Worm (Caenorhabditis elegans) whole organism, L4 larva: ENCODE results near the gene B0507.9.

Experiments used
- T26A8.4 ChIP-seq: fragments of 200-800 bp; sonication (Bioruptor generic); IDR thresholded peaks from 2 replicates; pipeline ENCODE4 v1.3.6; 2022; ENCODE audit warnings: missing genetic modification characterization, missing compliant biosample characterization
- Y5F2A.4 ChIP-seq: fragments of 200-800 bp; sonication (Bioruptor generic); optimal IDR thresholded peaks from 2 replicates; lab custom pipeline; 2018; ENCODE audit warnings: mild to moderate bottlenecking, missing genetic modification characterization, missing compliant biosample characterization
- ama-1 ChIP-seq: fragments of 150-350 bp; optimal IDR thresholded peaks from 2 replicates; lab custom pipeline; 2014; ENCODE audit warnings: inconsistent platforms, mixed read lengths
- ceh-82 ChIP-seq: sonication (generic microtip); optimal IDR thresholded peaks from 2 replicates; lab custom pipeline; 2017; ENCODE audit warnings: missing biosample characterization, missing genetic modification characterization
- daf-8 ChIP-seq: fragments of 200-800 bp; sonication (Bioruptor generic); IDR thresholded peaks from 2 replicates; pipeline ENCODE4 v1.3.6; 2022; ENCODE audit warnings: missing genetic modification characterization, missing compliant biosample characterization
- fkh-10 ChIP-seq: fragments of 150-350 bp; optimal IDR thresholded peaks from 2 replicates; lab custom pipeline; 2014; ENCODE audit warnings: missing biosample characterization, missing genetic modification reagents, missing genetic modification characterization
- lin-39 ChIP-seq: fragments of 150-350 bp; optimal IDR thresholded peaks from 2 replicates; lab custom pipeline; 2014; ENCODE audit warnings: missing biosample characterization, missing genetic modification reagents, missing genetic modification characterization
- nhr-237 ChIP-seq: sonication (generic microtip); optimal IDR thresholded peaks from 2 replicates; lab custom pipeline; 2017; ENCODE audit warnings: missing biosample characterization, missing genetic modification characterization
- nhr-25 ChIP-seq: sonication (generic microtip); optimal IDR thresholded peaks from 2 replicates; lab custom pipeline; 2017; ENCODE audit warnings: missing genetic modification characterization, mild to moderate bottlenecking, missing compliant biosample characterization, antibody characterized with exemption, moderate library complexity, borderline replicate concordance; ENCODE audit not compliant: insufficient read depth
- nhr-28 ChIP-seq: fragments of 150-350 bp; optimal IDR thresholded peaks from 2 replicates; lab custom pipeline; 2014; ENCODE audit warnings: missing biosample characterization, missing genetic modification characterization
- unc-39 ChIP-seq: sonication (generic microtip); optimal IDR thresholded peaks from 2 replicates; lab custom pipeline; 2017; ENCODE audit warnings: missing biosample characterization, missing genetic modification characterization
- ztf-11 ChIP-seq: fragments of 150-350 bp; optimal IDR thresholded peaks from 2 replicates; lab custom pipeline; 2014; ENCODE audit warnings: missing biosample characterization, missing genetic modification characterization

DNA sequence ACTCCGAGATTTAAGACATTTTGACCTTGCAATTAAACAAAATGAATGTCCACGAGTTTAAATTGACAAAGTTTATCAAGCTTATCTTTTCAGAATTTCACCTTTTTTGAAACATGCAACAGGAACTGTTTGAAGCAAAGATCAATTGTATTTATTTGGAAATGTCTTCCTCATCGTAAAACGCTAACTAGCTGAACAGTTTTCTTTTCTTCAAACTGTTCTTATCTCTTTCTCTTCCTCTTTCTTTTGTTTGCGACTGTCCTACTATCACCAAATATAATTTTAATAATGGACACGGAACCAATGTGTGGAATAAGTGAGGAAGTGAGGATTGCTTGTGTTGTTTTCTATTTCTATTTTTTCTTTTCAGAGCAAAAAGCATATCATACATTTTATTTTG is 32.9 kb downstream of the B0507.9 start, which contains the start of gene ZC196.4:
- TF ChIP-seq lin-39, result no peak
- no peak for TF ChIP-seq daf-8 (GFP tag; lab: Robert Waterston, UW)
- TF ChIP-seq fkh-10 (GFP tag; lab: Kevin White, UChicago), result no peak
- TF ChIP-seq unc-39 (tag; lab: Kevin White, UChicago), result no peak
- TF ChIP-seq nhr-28 (tag; lab: Kevin White, UChicago), result peak; percentile 16
- TF ChIP-seq nhr-237, result no peak
- TF ChIP-seq ceh-82 (tag; lab: Kevin White, UChicago), result no peak
- no peak for TF ChIP-seq Y5F2A.4 (GFP tag; lab: Kevin White, UChicago)
- TF ChIP-seq T26A8.4 (GFP tag; lab: Robert Waterston, UW), result no peak
- TF ChIP-seq ztf-11 (tag; lab: Kevin White, UChicago), result no peak
- TF ChIP-seq ama-1, result no peak
- TF ChIP-seq nhr-25 (tag; lab: Kevin White, UChicago), result no peak
